Fruit fly (Drosophila melanogaster) whole organism, embryonic: Measurements from ENCODE around the gene CG31068.

Experiments used
- Atf6 ChIP-seq: fragments of 200-800 bp; sonication (Bioruptor generic); IDR thresholded peaks from 2 replicates; pipeline ENCODE4 v1.3.6; 2022; ENCODE audit warnings: missing biosample characterization, missing genetic modification characterization
- Blimp-1 ChIP-seq: fragments of 200-800 bp; sonication (Bioruptor generic); optimal IDR thresholded peaks from 3 replicates; lab custom pipeline; 2018; ENCODE audit warnings: missing biosample characterization, missing genetic modification characterization, mild to moderate bottlenecking, moderate library complexity, missing genetic modification reagents
- CG10431 ChIP-seq: fragments of 200-800 bp; sonication (Bioruptor generic); optimal IDR thresholded peaks from 3 replicates; lab custom pipeline; 2018; ENCODE audit warnings: missing biosample characterization, mild to moderate bottlenecking, missing genetic modification characterization
- CG10565 ChIP-seq: fragments of 200-800 bp; sonication (Bioruptor generic); optimal IDR thresholded peaks from 3 replicates; lab custom pipeline; 2016; ENCODE audit warnings: missing biosample characterization, mild to moderate bottlenecking, missing genetic modification characterization
- CG11085 ChIP-seq: fragments of 200-800 bp; sonication (Bioruptor generic); IDR thresholded peaks from 2 replicates; pipeline ENCODE4 v1.3.6; 2022; ENCODE audit warnings: missing biosample characterization, missing genetic modification characterization
- CG11093 ChIP-seq: fragments of 200-800 bp; sonication (Bioruptor generic); IDR thresholded peaks from 3 replicates; pipeline ENCODE4 v1.3.6; 2022; ENCODE audit warnings: missing biosample characterization, missing genetic modification characterization
- CG13123 ChIP-seq: fragments of 200-800 bp; sonication (Bioruptor generic); optimal IDR thresholded peaks from 2 replicates; lab custom pipeline; 2016; ENCODE audit warnings: missing biosample characterization, missing genetic modification characterization
- CG14710 ChIP-seq: fragments of 200-800 bp; sonication (Bioruptor generic); optimal IDR thresholded peaks from 3 replicates; lab custom pipeline; 2019; ENCODE audit warnings: missing biosample characterization, mild to moderate bottlenecking, missing genetic modification characterization, moderate library complexity
- CG14860 ChIP-seq: fragments of 200-800 bp; sonication (Bioruptor generic); IDR thresholded peaks from 3 replicates; pipeline ENCODE4 v1.3.6; 2022; ENCODE audit warnings: missing biosample characterization, missing genetic modification characterization; ENCODE audit not compliant: partially characterized antibody
- CG15011 ChIP-seq: fragments of 200-800 bp; sonication (Bioruptor generic); optimal IDR thresholded peaks from 3 replicates; lab custom pipeline; 2018; ENCODE audit warnings: missing biosample characterization, mild to moderate bottlenecking, missing genetic modification characterization
- CG4282 ChIP-seq: fragments of 200-800 bp; sonication (Bioruptor generic); optimal IDR thresholded peaks from 2 replicates; lab custom pipeline; 2016; ENCODE audit warnings: missing biosample characterization, missing genetic modification characterization
- CG6654 ChIP-seq: fragments of 200-800 bp; sonication (Bioruptor generic); optimal IDR thresholded peaks from 2 replicates; lab custom pipeline; 2017; ENCODE audit warnings: missing biosample characterization, mild to moderate bottlenecking, missing genetic modification characterization
- CG7372 ChIP-seq: fragments of 200-800 bp; sonication (Bioruptor generic); IDR thresholded peaks from 2 replicates; pipeline ENCODE4 v1.3.6; 2022; ENCODE audit warnings: missing biosample characterization, missing genetic modification characterization
- CG7928 ChIP-seq: fragments of 200-800 bp; sonication (Bioruptor generic); optimal IDR thresholded peaks from 2 replicates; lab custom pipeline; 2017; ENCODE audit warnings: missing biosample characterization, mild to moderate bottlenecking, missing genetic modification characterization
- CG9609 ChIP-seq: fragments of 200-800 bp; sonication (Bioruptor generic); optimal IDR thresholded peaks from 3 replicates; lab custom pipeline; 2016; ENCODE audit warnings: missing biosample characterization, missing genetic modification characterization
- CG9817 ChIP-seq: fragments of 200-800 bp; sonication (Bioruptor generic); optimal IDR thresholded peaks from 2 replicates; lab custom pipeline; 2018; ENCODE audit warnings: missing biosample characterization, mild to moderate bottlenecking, missing genetic modification characterization, moderate library complexity
- Deaf1 ChIP-seq: fragments of 200-800 bp; optimal IDR thresholded peaks from 3 replicates; lab custom pipeline; 2019; ENCODE audit warnings: missing biosample characterization, mild to moderate bottlenecking, missing genetic modification characterization, moderate library complexity
- Dll ChIP-seq: fragments of 200-800 bp; sonication (Bioruptor generic); IDR thresholded peaks from 4 replicates; pipeline ENCODE4 v1.3.6; 2022; ENCODE audit warnings: missing biosample characterization, missing genetic modification characterization; ENCODE audit not compliant: partially characterized antibody
- E2f1 ChIP-seq: fragments of 200-800 bp; sonication (Bioruptor generic); IDR thresholded peaks from 2 replicates; pipeline ENCODE4 v1.3.6; 2022; ENCODE audit warnings: missing biosample characterization, missing genetic modification characterization
- Elba2 ChIP-seq: fragments of 200-800 bp; sonication (Bioruptor generic); optimal IDR thresholded peaks from 3 replicates; lab custom pipeline; 2016; ENCODE audit warnings: missing biosample characterization, missing genetic modification characterization
- Fer3 ChIP-seq: fragments of 200-800 bp; sonication (Bioruptor generic); optimal IDR thresholded peaks from 2 replicates; lab custom pipeline; 2018; ENCODE audit warnings: missing biosample characterization, mild to moderate bottlenecking, missing genetic modification characterization, moderate library complexity
- Gug ChIP-seq: fragments of 200-800 bp; sonication (Bioruptor generic); IDR thresholded peaks from 4 replicates; pipeline ENCODE4 v1.3.6; 2022; ENCODE audit warnings: missing biosample characterization, missing genetic modification characterization
- HLH54F ChIP-seq: fragments of 200-800 bp; sonication (Bioruptor generic); optimal IDR thresholded peaks from 3 replicates; lab custom pipeline; 2016; ENCODE audit warnings: missing biosample characterization, missing genetic modification characterization
- Lim3 ChIP-seq: fragments of 200-800 bp; sonication (Bioruptor generic); IDR thresholded peaks from 2 replicates; pipeline ENCODE4 v1.3.6; 2022; ENCODE audit warnings: missing biosample characterization, missing genetic modification characterization
- Lpt ChIP-seq: fragments of >200 bp; optimal IDR thresholded peaks from 2 replicates; lab custom pipeline; 2018; ENCODE audit warnings: missing biosample characterization, missing genetic modification characterization
- MTF-1 ChIP-seq: fragments of 200-800 bp; sonication (Bioruptor generic); optimal IDR thresholded peaks from 2 replicates; lab custom pipeline; 2018; ENCODE audit warnings: missing biosample characterization, mild to moderate bottlenecking, missing genetic modification characterization, borderline replicate concordance
- Med ChIP-seq: fragments of 200-800 bp; sonication (Bioruptor generic); peaks from one replicate; lab custom pipeline; 2016; ENCODE audit warnings: missing biosample characterization, missing genetic modification characterization, mild to moderate bottlenecking, inconsistent platforms, moderate library complexity
- Rx ChIP-seq: fragments of 200-800 bp; sonication (Bioruptor generic); IDR thresholded peaks from 2 replicates; pipeline ENCODE4 v1.3.6; 2022; ENCODE audit warnings: missing biosample characterization, missing genetic modification characterization
- Sox102F ChIP-seq: fragments of 200-800 bp; sonication (Bioruptor generic); optimal IDR thresholded peaks from 2 replicates; lab custom pipeline; 2018; ENCODE audit warnings: missing biosample characterization, mild to moderate bottlenecking, missing genetic modification characterization, moderate library complexity
- Xbp1 ChIP-seq: fragments of 200-800 bp; sonication (Bioruptor generic); optimal IDR thresholded peaks from 3 replicates; lab custom pipeline; 2016; ENCODE audit warnings: missing biosample characterization, mild to moderate bottlenecking, missing genetic modification characterization
- ac ChIP-seq: fragments of 200-800 bp; sonication (Bioruptor generic); optimal IDR thresholded peaks from 3 replicates; lab custom pipeline; 2017; ENCODE audit warnings: missing biosample characterization, mild to moderate bottlenecking, missing genetic modification characterization
- amos ChIP-seq: fragments of 200-800 bp; sonication (Bioruptor generic); IDR thresholded peaks from 2 replicates; pipeline ENCODE4 v1.3.6; 2022; ENCODE audit warnings: missing biosample characterization, missing genetic modification characterization; ENCODE audit not compliant: partially characterized antibody
- crol ChIP-seq: fragments of 200-800 bp; sonication (Bioruptor generic); IDR thresholded peaks from 2 replicates; pipeline ENCODE4 v1.3.6; 2022; ENCODE audit warnings: missing biosample characterization, missing genetic modification characterization
- disco-r ChIP-seq: fragments of 200-800 bp; sonication (Bioruptor generic); optimal IDR thresholded peaks from 2 replicates; lab custom pipeline; 2016; ENCODE audit warnings: missing biosample characterization, missing genetic modification characterization
- ems ChIP-seq: fragments of 200-800 bp; sonication (Bioruptor generic); optimal IDR thresholded peaks from 3 replicates; lab custom pipeline; 2016; ENCODE audit warnings: missing biosample characterization, missing genetic modification characterization
- ewg ChIP-seq: fragments of 200-800 bp; sonication (Bioruptor generic); optimal IDR thresholded peaks from 3 replicates; lab custom pipeline; 2017; ENCODE audit warnings: mild to moderate bottlenecking, missing biosample characterization, missing genetic modification reagents, missing genetic modification characterization
- fd102C ChIP-seq: fragments of 200-800 bp; sonication (Bioruptor generic); optimal IDR thresholded peaks from 2 replicates; lab custom pipeline; 2018; ENCODE audit warnings: missing biosample characterization, mild to moderate bottlenecking, missing genetic modification characterization, moderate library complexity
- jigr1 ChIP-seq: fragments of 200-800 bp; sonication (Bioruptor generic); IDR thresholded peaks from 3 replicates; pipeline ENCODE4 v1.3.6; 2022; ENCODE audit warnings: missing biosample characterization, missing genetic modification characterization
- mam ChIP-seq: fragments of 200-800 bp; sonication (Bioruptor generic); optimal IDR thresholded peaks from 3 replicates; lab custom pipeline; 2016; ENCODE audit warnings: missing biosample characterization, missing genetic modification characterization
- nau ChIP-seq: fragments of 200-800 bp; sonication (Bioruptor generic); optimal IDR thresholded peaks from 3 replicates; lab custom pipeline; 2017; ENCODE audit warnings: missing biosample characterization, mild to moderate bottlenecking, missing genetic modification characterization, missing genetic modification reagents
- nerfin-2 ChIP-seq: fragments of 200-800 bp; sonication (Bioruptor generic); IDR thresholded peaks from 2 replicates; pipeline ENCODE4 v1.3.6; 2022; ENCODE audit warnings: missing biosample characterization, missing genetic modification characterization; ENCODE audit not compliant: partially characterized antibody
- nom ChIP-seq: fragments of 200-800 bp; sonication (Bioruptor generic); optimal IDR thresholded peaks from 2 replicates; lab custom pipeline; 2017; ENCODE audit warnings: missing biosample characterization, missing genetic modification characterization, mild to moderate bottlenecking, moderate library complexity, missing genetic modification reagents
- onecut ChIP-seq: fragments of 200-800 bp; sonication (Bioruptor generic); IDR thresholded peaks from 2 replicates; pipeline ENCODE4 v1.3.6; 2022; ENCODE audit warnings: missing biosample characterization, missing genetic modification characterization
- sc ChIP-seq, 3 experiments: fragments of >200 bp in 2 of 3; fragments of 200-800 bp in 1 of 3; sonication (Bioruptor generic) in 1 of 3; optimal IDR thresholded peaks; 2 replicates in 2 of 3; 3 replicates in 1 of 3; lab custom pipeline; 2017; ENCODE audit warnings: mild to moderate bottlenecking in 1 of 3, missing biosample characterization in 1 of 3, missing genetic modification characterization in 1 of 3, missing genetic modification reagents in 1 of 3
- slp2 ChIP-seq: fragments of 200-800 bp; sonication (Bioruptor generic); optimal IDR thresholded peaks from 2 replicates; lab custom pipeline; 2016; ENCODE audit warnings: missing biosample characterization, missing genetic modification characterization
- so ChIP-seq: fragments of 200-800 bp; sonication (Bioruptor generic); IDR thresholded peaks from 3 replicates; pipeline ENCODE4 v1.3.6; 2022; ENCODE audit warnings: missing biosample characterization, missing genetic modification characterization
- yki ChIP-seq: fragments of >200 bp; optimal IDR thresholded peaks from 3 replicates; lab custom pipeline; 2018
- zfh2 ChIP-seq: fragments of 200-800 bp; sonication (Bioruptor generic); optimal IDR thresholded peaks from 2 replicates; lab custom pipeline; 2016; ENCODE audit warnings: missing biosample characterization, missing genetic modification characterization

CG31068 gene

DNA sequence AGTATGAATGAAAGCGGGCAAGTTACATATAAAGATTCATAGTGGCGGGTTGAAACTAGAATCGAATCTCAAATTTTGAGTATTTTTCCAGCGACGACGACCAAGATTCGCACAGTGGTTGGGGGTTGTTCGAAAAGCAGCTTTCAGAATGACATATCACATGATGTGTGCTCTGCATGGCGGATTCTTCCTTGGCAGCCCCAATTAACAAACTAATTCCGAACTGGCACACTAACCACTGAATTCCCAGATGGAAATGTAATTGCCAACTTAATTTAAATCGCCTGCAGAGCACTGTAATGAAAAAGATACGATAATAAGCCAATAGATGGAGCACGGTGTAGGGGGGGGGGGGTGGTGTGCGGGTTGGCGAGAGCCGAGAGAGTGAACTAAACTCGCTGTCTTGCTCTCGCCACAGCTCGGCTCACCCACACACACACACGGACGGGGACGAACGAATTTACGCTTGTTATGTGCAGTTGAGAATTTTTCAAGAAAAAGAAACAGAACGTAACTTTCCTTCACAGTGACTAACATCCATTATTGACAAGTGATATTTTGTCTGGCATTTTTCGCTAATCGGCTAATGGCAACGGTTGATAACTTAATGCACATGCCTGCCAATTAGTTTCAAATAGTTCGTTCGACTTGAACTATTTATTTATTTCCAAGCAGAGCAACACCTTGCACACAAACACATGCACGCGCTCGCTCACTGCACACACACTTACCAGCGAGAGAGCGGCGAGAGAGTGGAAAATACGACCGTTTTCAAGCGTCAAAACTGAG, 47.7 kb downstream of the CG31068 start (continued):
- TF ChIP-seq Dll (peak; percentile 29; the same call in 1 of the 4 replicates), amos (GFP tag; lab: Robert Waterston, UW) (peak; percentile 56; the same call in 1 of the 2 replicates), CG7372 (GFP tag; lab: Robert Waterston, UW) (peak; percentile 95), CG11093 (peak; percentile 95), Med (peak; percentile 100), Elba2 (GFP tag; lab: Kevin White, UChicago) (no peak), so (GFP tag; lab: Robert Waterston, UW) (peak; percentile 96), ems (GFP tag; lab: Kevin White, UChicago) (peak; percentile 92), crol (GFP tag; lab: Robert Waterston, UW) (peak; percentile 99), onecut (GFP tag; lab: Robert Waterston, UW) (peak; percentile 93), CG9817 (tag; lab: Kevin White, UChicago) (peak; percentile 93), CG10431 (GFP tag; lab: Kevin White, UChicago) (peak; percentile 33), yki (lab: Kevin White, UChicago) (peak; percentile 54), Fer3 (tag; lab: Kevin White, UChicago) (peak; percentile 96), sc (optimal IDR thresholded peaks at IDR 0.05; lab: Kevin White, UChicago) (no peak), sc (GFP tag; optimal IDR thresholded peaks at IDR 0.05; lab: Kevin White, UChicago) (peak; percentile 90), disco-r (peak; percentile 89), zfh2 (peak; percentile 96), jigr1 (GFP tag; lab: Robert Waterston, UW) (peak; percentile 94), CG4282 (GFP tag; lab: Kevin White, UChicago) (peak; percentile 92), CG15011 (GFP tag; lab: Kevin White, UChicago) (peak; percentile 91), CG13123 (GFP tag; lab: Kevin White, UChicago) (peak; percentile 88), Atf6 (peak; percentile 96), HLH54F (peak; percentile 96), CG6654 (GFP tag; lab: Kevin White, UChicago) (peak; percentile 86), Sox102F (GFP tag; lab: Kevin White, UChicago) (peak; percentile 97), Xbp1 (GFP tag; lab: Kevin White, UChicago) (peak; percentile 95), Deaf1 (tag; lab: Kevin White, UChicago) (peak; percentile 89), CG7928 (GFP tag; lab: Kevin White, UChicago) (peak; percentile 77), MTF-1 (GFP tag; lab: Kevin White, UChicago) (peak; percentile 92), CG14860 (GFP tag; lab: Robert Waterston, UW) (peak; percentile 63), nau (GFP tag; lab: Kevin White, UChicago) (peak; percentile 91), nerfin-2 (GFP tag; lab: Robert Waterston, UW) (peak; percentile 62), CG9609 (GFP tag; lab: Kevin White, UChicago) (peak; percentile 97), CG11085 (GFP tag; lab: Robert Waterston, UW) (peak; percentile 94), Blimp-1 (GFP tag; lab: Kevin White, UChicago) (peak; percentile 92), E2f1 (GFP tag; lab: Robert Waterston, UW) (peak; percentile 96), Lim3 (GFP tag; lab: Robert Waterston, UW) (peak; percentile 86), Rx (GFP tag; lab: Robert Waterston, UW) (peak; percentile 97), slp2 (GFP tag; lab: Kevin White, UChicago) (peak; percentile 92), mam (GFP tag; lab: Kevin White, UChicago) (peak; percentile 96), Gug (GFP tag; lab: Robert Waterston, UW) (peak; percentile 98), Lpt (GFP tag; lab: Kevin White, UChicago) (no peak), fd102C (GFP tag; lab: Kevin White, UChicago) (peak; percentile 31), CG10565 (GFP tag; lab: Kevin White, UChicago) (peak; percentile 59), CG14710 (tag; lab: Kevin White, UChicago) (peak; percentile 72), ewg (GFP tag; lab: Kevin White, UChicago) (peak; percentile 92), nom (GFP tag; lab: Kevin White, UChicago) (peak; percentile 88), ac (peak; percentile 78)
